Worm (Caenorhabditis elegans): Measurements from ENCODE around the gene Y62H9A.14.

Y62H9A.14 gene

DNA sequence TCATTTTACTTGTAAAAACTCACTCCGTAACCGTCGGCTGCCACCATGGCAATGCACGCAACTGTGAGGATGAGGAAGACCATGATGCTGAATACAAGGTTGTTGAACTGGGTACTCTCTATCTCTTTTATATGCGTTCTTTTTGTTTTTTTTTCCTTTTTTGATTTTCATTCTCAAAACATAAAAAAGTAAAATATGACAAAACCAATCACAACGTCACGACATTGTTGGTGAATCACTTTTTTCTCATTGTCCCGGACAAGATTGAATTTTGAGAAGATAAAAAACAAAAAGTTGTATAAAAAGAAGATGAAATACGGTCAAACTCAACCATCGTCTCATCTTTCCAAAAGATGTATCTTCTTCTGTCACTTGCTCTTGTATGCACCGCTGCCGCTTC, 38.2 kb upstream of the Y62H9A.14 start, which contains the start of the genes Y62H9A.5 and ule-5:
Gene Y62H9A.5 (minus strand): TSS at position 101 of the 400 bp plus-strand sequence.
Gene ule-5 (plus strand): TSS at position 328 of the 400 bp plus-strand sequence.
- TF ChIP-seq ceh-48 (tag; optimal IDR thresholded peaks at IDR 0.05) (no peak), C08G9.2 (tag; optimal IDR thresholded peaks at IDR 0.05) (no peak), ceh-45 (GFP tag; IDR thresholded peaks at IDR 0.05) (no peak), ceh-14 (tag; optimal IDR thresholded peaks at IDR 0.05) (no peak), hlh-30 (tag; optimal IDR thresholded peaks at IDR 0.05; ENCODE audit: insufficient read depth) (no peak), dve-1 (tag; optimal IDR thresholded peaks at IDR 0.05) (no peak), ceh-9 (tag; optimal IDR thresholded peaks at IDR 0.05) (no peak), ceh-19 (GFP tag; optimal IDR thresholded peaks at IDR 0.05) (no peak), C38D4.7 (GFP tag; optimal IDR thresholded peaks at IDR 0.05) (no peak), ceh-34 (tag; optimal IDR thresholded peaks at IDR 0.05) (no peak), gmeb-2 (tag; optimal IDR thresholded peaks at IDR 0.05) (no peak), zip-5 (tag; optimal IDR thresholded peaks at IDR 0.05) (no peak), pqm-1 (tag; optimal IDR thresholded peaks at IDR 0.05) (no peak), lim-6 (tag; optimal IDR thresholded peaks at IDR 0.05) (no peak), nhr-232 (tag; optimal IDR thresholded peaks at IDR 0.05) (no peak), eyg-1 (tag; optimal IDR thresholded peaks at IDR 0.05) (no peak), hlh-8 (tag; optimal IDR thresholded peaks at IDR 0.05) (no peak)

DNA sequence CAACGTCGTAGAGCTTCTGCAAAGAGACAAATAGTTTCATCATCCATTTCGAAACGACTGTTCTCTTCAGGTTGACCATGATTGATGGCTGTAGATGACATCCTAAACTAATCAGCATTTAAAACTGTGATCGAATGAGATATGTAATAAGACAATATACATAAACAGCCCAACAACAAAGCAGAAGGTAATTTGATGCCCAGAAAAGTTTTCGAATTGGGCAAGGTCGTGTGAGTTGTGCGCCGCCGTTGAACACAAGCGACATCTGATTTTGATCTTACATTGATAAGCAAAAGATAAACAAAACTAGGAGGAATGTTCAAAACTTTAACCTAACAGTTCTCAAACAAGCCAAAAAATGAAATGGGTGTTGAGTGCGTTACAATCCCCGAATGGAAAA, 35.5 kb upstream of the Y62H9A.14 start, which contains the start of gene Y62H9A.7:
Gene Y62H9A.7 (minus strand): TSS at position 101 of the 400 bp plus-strand sequence.
- TF ChIP-seq eyg-1 (tag; optimal IDR thresholded peaks at IDR 0.05) (no peak), fkh-6 (tag; optimal IDR thresholded peaks at IDR 0.05) (no peak), tbx-2 (tag; optimal IDR thresholded peaks at IDR 0.05) (no peak), syd-9 (tag; optimal IDR thresholded peaks at IDR 0.05) (no peak), ref-2 (tag; optimal IDR thresholded peaks at IDR 0.05) (no peak), lin-11 (tag; optimal IDR thresholded peaks at IDR 0.05) (no peak), odd-2 (tag; optimal IDR thresholded peaks at IDR 0.05) (no peak), ceh-2 (tag; optimal IDR thresholded peaks at IDR 0.05) (no peak), T23F11.4 (GFP tag; optimal IDR thresholded peaks at IDR 0.05) (no peak), sox-2 (GFP tag; IDR thresholded peaks at IDR 0.05) (no peak), hlh-15 (tag; optimal IDR thresholded peaks at IDR 0.05) (no peak), dve-1 (tag; optimal IDR thresholded peaks at IDR 0.05) (no peak), K09A11.1 (tag; optimal IDR thresholded peaks at IDR 0.05; ENCODE audit: insufficient read depth) (no peak), ceh-14 (tag; optimal IDR thresholded peaks at IDR 0.05) (no peak), fkh-10 (GFP tag; optimal IDR thresholded peaks at IDR 0.05) (no peak)

- no peak for TF ChIP-seq C38D4.7 (GFP tag; optimal IDR thresholded peaks at IDR 0.05)
- no peak for TF ChIP-seq ceh-22 (tag; optimal IDR thresholded peaks at IDR 0.05)
Measured at ce11 chrX:11892328-11892727, 28.7 kb upstream of the Y62H9A.14 start, which contains the start of gene Y62H9A.8. Gene Y62H9A.8, minus strand, starts transcription at chrX:11892428.

DNA sequence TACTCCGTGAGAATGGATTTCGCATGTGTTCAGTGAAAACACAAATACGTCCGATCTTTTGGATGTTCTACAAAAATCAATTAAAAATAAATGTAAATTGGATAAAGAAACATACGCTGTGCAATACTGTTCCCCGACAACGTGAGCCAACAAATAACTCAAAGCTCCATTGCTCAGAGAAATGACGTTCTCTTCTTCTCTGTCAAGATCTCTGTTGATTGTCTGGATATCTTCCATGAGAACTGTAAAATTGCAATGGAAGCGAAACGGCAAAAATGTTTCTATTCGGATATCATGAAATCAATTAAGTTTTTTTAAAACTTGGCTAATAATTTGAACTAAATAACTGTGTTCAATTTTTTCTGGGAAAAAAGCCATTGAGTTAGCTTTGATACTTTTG, 24.3 kb upstream of the Y62H9A.14 start:
- no peak for TF ChIP-seq ceh-31 (tag; optimal IDR thresholded peaks at IDR 0.05)
- TF ChIP-seq ceh-14 (tag; optimal IDR thresholded peaks at IDR 0.05): no peak
- no peak for TF ChIP-seq fkh-10 (GFP tag; optimal IDR thresholded peaks at IDR 0.05)
- TF ChIP-seq sox-4 (tag; optimal IDR thresholded peaks at IDR 0.05): no peak
- TF ChIP-seq mec-3 (tag; optimal IDR thresholded peaks at IDR 0.05; ENCODE audit: borderline replicate concordance): no peak
- TF ChIP-seq ceh-30 (tag; optimal IDR thresholded peaks at IDR 0.05): no peak
- TF ChIP-seq ahr-1 (tag; optimal IDR thresholded peaks at IDR 0.05): no peak
- no peak for TF ChIP-seq ztf-16 (tag; optimal IDR thresholded peaks at IDR 0.05)
- no peak for TF ChIP-seq pha-2 (tag; optimal IDR thresholded peaks at IDR 0.05)
- no peak for TF ChIP-seq ceh-18 (tag; optimal IDR thresholded peaks at IDR 0.05)
- TF ChIP-seq unc-42 (tag; optimal IDR thresholded peaks at IDR 0.05): no peak
- TF ChIP-seq pax-1 (tag; optimal IDR thresholded peaks at IDR 0.05): no peak
- no peak for TF ChIP-seq pha-4 (tag; optimal IDR thresholded peaks at IDR 0.05)
- TF ChIP-seq ceh-45 (GFP tag; IDR thresholded peaks at IDR 0.05): no peak

Data from whole organism, late embryonic.